Worm (Caenorhabditis elegans) whole organism, L3 larva: ENCODE data around the gene F46F5.5.

ENCODE experiments used
- ama-1 ChIP-seq: fragments of 150-350 bp; optimal IDR thresholded peaks from 2 replicates; lab custom pipeline; 2018
- fkh-2 ChIP-seq: fragments of 150-350 bp; optimal IDR thresholded peaks from 2 replicates; lab custom pipeline; 2014; ENCODE audit warnings: missing biosample characterization, missing genetic modification reagents, missing genetic modification characterization
- fos-1 ChIP-seq: fragments of 150-350 bp; optimal IDR thresholded peaks from 2 replicates; lab custom pipeline; 2014; ENCODE audit warnings: missing biosample characterization, missing genetic modification characterization
- jun-1 ChIP-seq: fragments of 150-350 bp; optimal IDR thresholded peaks from 2 replicates; lab custom pipeline; 2014; ENCODE audit warnings: missing biosample characterization, missing genetic modification reagents, missing genetic modification characterization
- mdl-1 ChIP-seq: fragments of 150-350 bp; optimal IDR thresholded peaks from 2 replicates; lab custom pipeline; 2014; ENCODE audit warnings: missing biosample characterization, missing genetic modification characterization
- nhr-23 ChIP-seq: fragments of 150-350 bp; optimal IDR thresholded peaks from 2 replicates; lab custom pipeline; 2014; ENCODE audit warnings: missing biosample characterization, missing genetic modification reagents, missing genetic modification characterization
- nhr-25 ChIP-seq: sonication (generic microtip); optimal IDR thresholded peaks from 2 replicates; lab custom pipeline; 2017; ENCODE audit warnings: missing biosample characterization, missing genetic modification characterization
- nhr-76 ChIP-seq: fragments of 150-350 bp; sonication (generic microtip); optimal IDR thresholded peaks from 5 replicates; lab custom pipeline; 2014; ENCODE audit warnings: missing biosample characterization, missing genetic modification characterization
- ztf-4 ChIP-seq: fragments of 150-350 bp; optimal IDR thresholded peaks from 2 replicates; lab custom pipeline; 2014; ENCODE audit warnings: missing biosample characterization, missing genetic modification characterization

DNA sequence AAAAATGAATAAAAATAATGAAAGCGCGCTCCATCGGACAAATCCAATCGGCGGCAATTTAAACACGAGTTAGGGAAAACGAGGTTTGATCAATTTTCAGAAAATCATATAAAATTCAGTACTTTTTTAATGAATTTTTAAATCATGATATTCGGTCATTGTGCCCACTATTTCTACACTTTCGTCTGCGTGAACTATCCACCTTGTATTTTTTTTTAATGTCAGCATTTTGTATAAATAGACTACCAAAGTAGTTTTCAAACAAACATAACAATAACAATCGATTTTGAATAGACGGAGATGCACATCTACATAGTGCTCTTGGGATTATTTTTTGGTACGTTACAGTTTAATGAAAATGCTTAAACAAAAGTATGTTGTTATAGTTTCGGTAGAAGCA, 24.7 kb downstream of the F46F5.5 start, which contains the start of gene F46F5.15:
- TF ChIP-seq ama-1 (lab: Kevin White, UChicago) = no peak
- TF ChIP-seq jun-1 (tag; lab: Kevin White, UChicago) = no peak
- no peak for TF ChIP-seq mdl-1 (tag; lab: Kevin White, UChicago)
- TF ChIP-seq nhr-25 (tag; lab: Kevin White, UChicago) = no peak
- TF ChIP-seq fkh-2 (tag; lab: Kevin White, UChicago) = no peak
- TF ChIP-seq ztf-4 (tag; lab: Kevin White, UChicago) = no peak
- no peak for TF ChIP-seq nhr-76 (tag; lab: Kevin White, UChicago)
- TF ChIP-seq fos-1 (tag; lab: Kevin White, UChicago) = no peak
- no peak for TF ChIP-seq nhr-23 (tag; lab: Kevin White, UChicago)
